Worm (Caenorhabditis elegans) whole organism, L4 larva: ENCODE measurements around the gene Y45F10C.1.

Experiments
- hif-1 ChIP-seq, 2 experiments: sonication (generic microtip); optimal IDR thresholded peaks; 2 replicates each; lab custom pipeline; 2016 to 2017; ENCODE audit warnings: missing compliant biosample characterization in 2 of 2, missing genetic modification characterization in 2 of 2, missing genetic modification reagents in 2 of 2, missing genotype in 2 of 2, mild to moderate bottlenecking in 1 of 2
- mdl-1 ChIP-seq, 2 experiments: fragments of 150-350 bp in 1 of 2; sonication (generic microtip) in 1 of 2; optimal IDR thresholded peaks; 2 replicates each; lab custom pipeline; 2014 to 2017; ENCODE audit warnings: missing biosample characterization in 2 of 2, missing genetic modification characterization in 2 of 2
- unc-39 ChIP-seq: sonication (generic microtip); optimal IDR thresholded peaks from 2 replicates; lab custom pipeline; 2017; ENCODE audit warnings: missing biosample characterization, missing genetic modification characterization
- unc-62 ChIP-seq, 3 experiments: fragments of 150-350 bp in 1 of 3; sonication (generic microtip); optimal IDR thresholded peaks in 2 of 3; peaks in 1 of 3; 1 replicate in 1 of 3; 2 replicates in 2 of 3; lab custom pipeline; 2014 to 2017; ENCODE audit warnings: missing biosample characterization in 3 of 3, missing genetic modification characterization in 3 of 3, missing genetic modification reagents in 3 of 3, missing genotype in 1 of 3
- ztf-11 ChIP-seq: fragments of 150-350 bp; optimal IDR thresholded peaks from 2 replicates; lab custom pipeline; 2014; ENCODE audit warnings: missing biosample characterization, missing genetic modification characterization

- TF ChIP-seq ztf-11 (tag; lab: Kevin White, UChicago) (no peak), mdl-1 (tag; optimal IDR thresholded peaks at IDR 0.05; lab: Kevin White, UChicago) (no peak), hif-1 (tag; optimal IDR thresholded peaks at IDR 0.05; lab: Kevin White, UChicago) (no peak), unc-39 (tag; lab: Kevin White, UChicago) (no peak), unc-62 (GFP tag; optimal IDR thresholded peaks at IDR 0.05 in 1 of 2; lab: Kevin White, UChicago) (peak in 1 of 2 experiments; percentile 96), unc-62 (tag; optimal IDR thresholded peaks at IDR 0.05; lab: Kevin White, UChicago) (no peak)
Measured at ce11 chrIV:13702681-13703080, 43.3 kb upstream of the Y45F10C.1 start.
